Worm (Caenorhabditis elegans): ENCODE data around the gene mec-3.

Gene mec-3

ce11 chrIV:10420440-10420839 is 41.2 kb downstream of the mec-3 start (continued):
- TF ChIP-seq Y105C5A.15 (GFP tag; IDR thresholded peaks at IDR 0.05) (no peak), daf-19 (GFP tag; conservative IDR thresholded peaks at IDR 0.05) (no peak), zfp-2 (tag; optimal IDR thresholded peaks at IDR 0.05) (no peak), nhr-76 (tag; optimal IDR thresholded peaks at IDR 0.05) (no peak), egl-43 (GFP tag; IDR thresholded peaks at IDR 0.05) (no peak), daf-16 (GFP tag; optimal IDR thresholded peaks at IDR 0.05) (no peak), daf-16 (tag; optimal IDR thresholded peaks at IDR 0.05) (peak; percentile 76), madf-5 (GFP tag; IDR thresholded peaks at IDR 0.05) (no peak), mxl-2 (GFP tag; conservative IDR thresholded peaks at IDR 0.05) (no peak), egl-27 (tag; optimal IDR thresholded peaks at IDR 0.05) (no peak), dve-1 (tag; optimal IDR thresholded peaks at IDR 0.05; ENCODE audit: insufficient read depth) (peak; percentile 22), nhr-102 (tag; optimal IDR thresholded peaks at IDR 0.05) (no peak), nhr-77 (tag; optimal IDR thresholded peaks at IDR 0.05) (no peak), mdt-29 (GFP tag; IDR thresholded peaks at IDR 0.05) (no peak), snpc-4 (tag; optimal IDR thresholded peaks at IDR 0.05) (no peak), lin-38 (GFP tag; IDR thresholded peaks at IDR 0.05) (no peak), php-3 (GFP tag; IDR thresholded peaks at IDR 0.05) (peak; percentile 71), dmd-6 (GFP tag; IDR thresholded peaks at IDR 0.05) (peak; percentile 57), lim-7 (GFP tag; IDR thresholded peaks at IDR 0.05) (no peak), spr-3 (GFP tag; optimal IDR thresholded peaks at IDR 0.05) (no peak), dpl-1 (GFP tag; optimal IDR thresholded peaks at IDR 0.05) (no peak), F10B5.3 (tag; optimal IDR thresholded peaks at IDR 0.05) (no peak), ceh-32 (tag; optimal IDR thresholded peaks at IDR 0.05; ENCODE audit: poor library complexity) (no peak)

- no peak for TF ChIP-seq nhr-48 (tag; optimal IDR thresholded peaks at IDR 0.05)
- TF ChIP-seq hlh-30 (tag; optimal IDR thresholded peaks at IDR 0.05; ENCODE audit: insufficient read depth): peak; percentile 16
- TF ChIP-seq fos-1 (tag; optimal IDR thresholded peaks at IDR 0.05): no peak
- TF ChIP-seq skn-1 (tag; optimal IDR thresholded peaks at IDR 0.05): no peak
- TF ChIP-seq tra-1 (GFP tag; IDR thresholded peaks at IDR 0.05): no peak
- TF ChIP-seq unc-62 (GFP tag; optimal IDR thresholded peaks at IDR 0.05 in 1 of 2): peak in 1 of 2 experiments; percentile 85
- TF ChIP-seq unc-62 (tag; optimal IDR thresholded peaks at IDR 0.05): no peak
Measured at ce11 chrIV:10419896-10420295, 41.8 kb downstream of the mec-3 start.

ce11 chrIV:10417781-10418180 is 43.9 kb downstream of the mec-3 start, which contains the start of gene F13B12.6:
Gene F13B12.6, minus strand, starts transcription at chrIV:10417881.
- TF ChIP-seq lir-3 (tag; optimal IDR thresholded peaks at IDR 0.05) (no peak), madf-9 (GFP tag; conservative IDR thresholded peaks at IDR 0.05) (no peak), T20F7.1 (GFP tag; optimal IDR thresholded peaks at IDR 0.05) (no peak), unc-39 (tag; optimal IDR thresholded peaks at IDR 0.05) (no peak), nhr-28 (tag; optimal IDR thresholded peaks at IDR 0.05) (no peak), T26A8.4 (GFP tag; IDR thresholded peaks at IDR 0.05) (no peak), aha-1 (tag) (no peak), F26F4.8 (GFP tag; conservative IDR thresholded peaks at IDR 0.05) (no peak), mdl-1 (tag; optimal IDR thresholded peaks at IDR 0.05) (no peak), mxl-2 (GFP tag; conservative IDR thresholded peaks at IDR 0.05) (no peak), D1046.2 (GFP tag; IDR thresholded peaks at IDR 0.05) (no peak), F44E2.7 (GFP tag; IDR thresholded peaks at IDR 0.05) (no peak), ztf-7 (tag; optimal IDR thresholded peaks at IDR 0.05) (no peak)
